Worm (Caenorhabditis elegans): ENCODE results near the gene sea-2.

The sea-2 gene

ce11 chrII:3917985-3918633 is 32.1 kb upstream of the sea-2 start:
- TF ChIP-seq nhr-76 (tag; optimal IDR thresholded peaks at IDR 0.05): no peak
- TF ChIP-seq nfya-1 (tag; optimal IDR thresholded peaks at IDR 0.05; ENCODE audit: insufficient read depth): peak; percentile 90

- TF ChIP-seq unc-62 (GFP tag; optimal IDR thresholded peaks at IDR 0.05) (no peak), egl-5 (tag; optimal IDR thresholded peaks at IDR 0.05) (no peak), ceh-82 (tag; optimal IDR thresholded peaks at IDR 0.05) (no peak), lin-39 (tag; optimal IDR thresholded peaks at IDR 0.05) (no peak), aly-2 (tag; optimal IDR thresholded peaks at IDR 0.05) (no peak), nhr-237 (tag; optimal IDR thresholded peaks at IDR 0.05) (no peak), lsy-12 (tag; optimal IDR thresholded peaks at IDR 0.05) (no peak), fkh-2 (tag; optimal IDR thresholded peaks at IDR 0.05) (no peak), snpc-4 (tag; optimal IDR thresholded peaks at IDR 0.05) (no peak), daf-12 (tag; optimal IDR thresholded peaks at IDR 0.05) (no peak), ztf-11 (tag; optimal IDR thresholded peaks at IDR 0.05) (no peak), ztf-4 (tag; optimal IDR thresholded peaks at IDR 0.05) (no peak), mdl-1 (tag; optimal IDR thresholded peaks at IDR 0.05) (no peak), pqm-1 (tag; optimal IDR thresholded peaks at IDR 0.05) (no peak), fkh-10 (GFP tag; optimal IDR thresholded peaks at IDR 0.05) (no peak), ceh-16 (tag; optimal IDR thresholded peaks at IDR 0.05) (no peak), nhr-28 (tag; optimal IDR thresholded peaks at IDR 0.05) (no peak), egl-27 (tag; optimal IDR thresholded peaks at IDR 0.05) (no peak)
Measured at ce11 chrII:3920611-3921010, 29.6 kb upstream of the sea-2 start.

- TF ChIP-seq snpc-4 (tag; optimal IDR thresholded peaks at IDR 0.05) (no peak), ceh-82 (tag; optimal IDR thresholded peaks at IDR 0.05) (no peak), ceh-28 (tag; optimal IDR thresholded peaks at IDR 0.05) (peak; percentile 56), nhr-77 (tag; optimal IDR thresholded peaks at IDR 0.05) (no peak), mdl-1 (tag; optimal IDR thresholded peaks at IDR 0.05) (no peak), ceh-16 (tag; optimal IDR thresholded peaks at IDR 0.05) (no peak)
Measured at ce11 chrII:3922696-3923095, 27.5 kb upstream of the sea-2 start.

ce11 chrII:3927943-3928393 is 22.2 kb upstream of the sea-2 start, which contains the start of gene plpp-1.1:
Gene plpp-1.1 (minus strand): TSS chrII:3927993.
- no peak for TF ChIP-seq lsy-12 (tag; optimal IDR thresholded peaks at IDR 0.05)
- peak; percentile 97 for TF ChIP-seq nfya-1 (tag; optimal IDR thresholded peaks at IDR 0.05; ENCODE audit: insufficient read depth)

- no peak for TF ChIP-seq nhr-43 (tag; optimal IDR thresholded peaks at IDR 0.05; ENCODE audit: poor library complexity, severe bottlenecking)
- no peak for TF ChIP-seq unc-39 (tag; optimal IDR thresholded peaks at IDR 0.05)
- TF ChIP-seq elt-3 (tag; optimal IDR thresholded peaks at IDR 0.05): no peak
- no peak for TF ChIP-seq nhr-77 (tag; optimal IDR thresholded peaks at IDR 0.05)
- TF ChIP-seq nhr-23 (tag; optimal IDR thresholded peaks at IDR 0.05): peak; percentile 33
- peak; percentile 85 for TF ChIP-seq nfya-1 (tag; optimal IDR thresholded peaks at IDR 0.05; ENCODE audit: insufficient read depth)
- peak; percentile 92 for TF ChIP-seq pha-4 (tag; optimal IDR thresholded peaks at IDR 0.05)
- TF ChIP-seq elt-1 (tag; optimal IDR thresholded peaks at IDR 0.05): no peak
- TF ChIP-seq egl-27 (tag; optimal IDR thresholded peaks at IDR 0.05): no peak
Measured at ce11 chrII:3929446-3929845, 20.7 kb upstream of the sea-2 start.

ce11 chrII:3930478-3931182 is 19.5 kb upstream of the sea-2 start:
- no peak for TF ChIP-seq sea-2 (GFP tag; optimal IDR thresholded peaks at IDR 0.05)
- no peak for TF ChIP-seq skn-1 (tag; optimal IDR thresholded peaks at IDR 0.05)
- TF ChIP-seq unc-62 (GFP tag; optimal IDR thresholded peaks at IDR 0.05): no peak
- no peak for TF ChIP-seq egl-5 (tag; optimal IDR thresholded peaks at IDR 0.05)
- no peak for TF ChIP-seq nhr-11 (tag; optimal IDR thresholded peaks at IDR 0.05)
- no peak for TF ChIP-seq nhr-25 (tag; optimal IDR thresholded peaks at IDR 0.05)
- TF ChIP-seq pha-4 (tag; optimal IDR thresholded peaks at IDR 0.05): peak; percentile 94
- no peak for TF ChIP-seq lsy-12 (tag; optimal IDR thresholded peaks at IDR 0.05)
- TF ChIP-seq lin-15B (tag; optimal IDR thresholded peaks at IDR 0.05): peak; percentile 22
- TF ChIP-seq nhr-76 (tag; optimal IDR thresholded peaks at IDR 0.05): no peak
- no peak for TF ChIP-seq elt-1 (tag; optimal IDR thresholded peaks at IDR 0.05)
- no peak for TF ChIP-seq ceh-16 (tag; optimal IDR thresholded peaks at IDR 0.05)
- no peak for TF ChIP-seq ZK546.5 (tag; optimal IDR thresholded peaks at IDR 0.05)
- no peak for TF ChIP-seq lin-39 (tag; optimal IDR thresholded peaks at IDR 0.05)
- TF ChIP-seq mml-1 (tag; optimal IDR thresholded peaks at IDR 0.05): no peak
- no peak for TF ChIP-seq mdl-1 (tag; optimal IDR thresholded peaks at IDR 0.05)
- TF ChIP-seq ztf-11 (tag; optimal IDR thresholded peaks at IDR 0.05): no peak
- peak; percentile 40 for TF ChIP-seq snpc-4 (tag; optimal IDR thresholded peaks at IDR 0.05)
- no peak for TF ChIP-seq ceh-82 (tag; optimal IDR thresholded peaks at IDR 0.05)
- TF ChIP-seq nhr-23 (tag; optimal IDR thresholded peaks at IDR 0.05): peak; percentile 94
- no peak for TF ChIP-seq tbx-2 (tag; optimal IDR thresholded peaks at IDR 0.05)
- TF ChIP-seq nhr-67 (tag; optimal IDR thresholded peaks at IDR 0.05): no peak
- no peak for TF ChIP-seq R02D3.7 (tag; optimal IDR thresholded peaks at IDR 0.05)
- no peak for TF ChIP-seq nhr-43 (tag; optimal IDR thresholded peaks at IDR 0.05; ENCODE audit: poor library complexity, severe bottlenecking)
- no peak for TF ChIP-seq nhr-77 (tag; optimal IDR thresholded peaks at IDR 0.05)
- no peak for TF ChIP-seq ceh-28 (tag; optimal IDR thresholded peaks at IDR 0.05)
- TF ChIP-seq elt-3 (tag; optimal IDR thresholded peaks at IDR 0.05): peak in 1 of 3 experiments; percentile 3
- no peak for TF ChIP-seq nhr-237 (tag; optimal IDR thresholded peaks at IDR 0.05)
